Fruit fly (Drosophila melanogaster): Measurements from ENCODE around the gene Exd2.

- TF ChIP-seq Snoo (tag; optimal IDR thresholded peaks at IDR 0.05): no peak
- no peak for TF ChIP-seq CG13204 (GFP tag; optimal IDR thresholded peaks at IDR 0.05)
- TF ChIP-seq rn (GFP tag; IDR thresholded peaks at IDR 0.05): no peak
- TF ChIP-seq Pif1B (GFP tag; optimal IDR thresholded peaks at IDR 0.05): no peak
- TF ChIP-seq CG15710 (tag; optimal IDR thresholded peaks at IDR 0.05): no peak
- TF ChIP-seq CG10348 (GFP tag; IDR thresholded peaks at IDR 0.05): no peak
- TF ChIP-seq CG4496 (GFP tag; IDR thresholded peaks at IDR 0.05): no peak
- no peak for TF ChIP-seq CG34367 (tag; optimal IDR thresholded peaks at IDR 0.05)
- no peak for TF ChIP-seq EcR (GFP tag; optimal IDR thresholded peaks at IDR 0.05)
- no peak for TF ChIP-seq CG8159 (tag; optimal IDR thresholded peaks at IDR 0.05)
- TF ChIP-seq CG32121 (GFP tag; IDR thresholded peaks at IDR 0.05): no peak
- TF ChIP-seq CG12605 (GFP tag; IDR thresholded peaks at IDR 0.05): no peak
Observed at dm6 chr3R:11412371-11412770, 23.1 kb downstream of the Exd2 start, which contains the start of gene Ipo9.
